Fruit fly (Drosophila melanogaster) whole organism, embryonic: Measurements from ENCODE around the gene CG12507.
A peak's percentile ranks its signal among the peaks of the same experiment; 100 is the strongest.

Source experiments
- Atf-2 ChIP-seq: fragments of 200-800 bp; sonication (Bioruptor generic); optimal IDR thresholded peaks from 2 replicates; lab custom pipeline; 2016; ENCODE audit warnings: missing biosample characterization, missing genetic modification characterization
- Bteb2 ChIP-seq: fragments of 200-800 bp; sonication (Bioruptor generic); optimal IDR thresholded peaks from 2 replicates; lab custom pipeline; 2016; ENCODE audit warnings: missing biosample characterization, missing genetic modification characterization
- CG10431 ChIP-seq: fragments of 200-800 bp; sonication (Bioruptor generic); optimal IDR thresholded peaks from 3 replicates; lab custom pipeline; 2018; ENCODE audit warnings: missing biosample characterization, mild to moderate bottlenecking, missing genetic modification characterization
- CG11560 ChIP-seq: fragments of 200-800 bp; sonication (Bioruptor generic); IDR thresholded peaks from 3 replicates; pipeline ENCODE4 v1.3.6; 2022; ENCODE audit warnings: missing biosample characterization, missing genetic modification characterization
- CG12236 ChIP-seq: fragments of 200-800 bp; sonication (Bioruptor generic); optimal IDR thresholded peaks from 2 replicates; lab custom pipeline; 2016; ENCODE audit warnings: missing biosample characterization, missing genetic modification characterization
- CG12659 ChIP-seq: fragments of 200-800 bp; sonication (Bioruptor generic); optimal IDR thresholded peaks from 3 replicates; lab custom pipeline; 2017; ENCODE audit warnings: mild to moderate bottlenecking, missing biosample characterization, missing genetic modification reagents, missing genetic modification characterization
- CG12942 ChIP-seq: fragments of 200-800 bp; sonication (Bioruptor generic); optimal IDR thresholded peaks from 3 replicates; lab custom pipeline; 2016; ENCODE audit warnings: missing biosample characterization, missing genetic modification characterization
- CG13123 ChIP-seq: fragments of 200-800 bp; sonication (Bioruptor generic); optimal IDR thresholded peaks from 2 replicates; lab custom pipeline; 2016; ENCODE audit warnings: missing biosample characterization, missing genetic modification characterization
- CG13424 ChIP-seq: fragments of 200-800 bp; sonication (Bioruptor generic); optimal IDR thresholded peaks from 2 replicates; lab custom pipeline; 2019; ENCODE audit warnings: missing biosample characterization, mild to moderate bottlenecking, missing genetic modification characterization, moderate library complexity
- CG14441 ChIP-seq: fragments of 200-800 bp; sonication (Bioruptor generic); IDR thresholded peaks from 2 replicates; pipeline ENCODE4 v1.3.6; 2022; ENCODE audit warnings: missing biosample characterization, missing genetic modification characterization
- CG17328 ChIP-seq: fragments of 200-800 bp; sonication (Bioruptor generic); IDR thresholded peaks from 2 replicates; pipeline ENCODE4 v1.3.6; 2022; ENCODE audit warnings: missing biosample characterization, missing genetic modification characterization
- CG17612 ChIP-seq: fragments of 200-800 bp; sonication (Bioruptor generic); IDR thresholded peaks from 2 replicates; pipeline ENCODE4 v1.3.6; 2022; ENCODE audit warnings: missing biosample characterization, missing genetic modification characterization
- CG18599 ChIP-seq: fragments of 200-800 bp; sonication (Bioruptor generic); optimal IDR thresholded peaks from 3 replicates; lab custom pipeline; 2017; ENCODE audit warnings: missing biosample characterization, missing genetic modification characterization, mild to moderate bottlenecking, moderate library complexity, missing genetic modification reagents
- CG32532 ChIP-seq: fragments of 200-800 bp; sonication (Bioruptor generic); IDR thresholded peaks from 2 replicates; pipeline ENCODE4 v1.3.6; 2022; ENCODE audit warnings: missing biosample characterization, missing genetic modification characterization
- CG32772 ChIP-seq: fragments of 200-800 bp; sonication (Bioruptor generic); IDR thresholded peaks from 2 replicates; pipeline ENCODE4 v1.3.6; 2022; ENCODE audit warnings: missing biosample characterization, missing genetic modification characterization
- CG33557 ChIP-seq: fragments of 200-800 bp; sonication (Bioruptor generic); optimal IDR thresholded peaks from 2 replicates; lab custom pipeline; 2019; ENCODE audit warnings: missing biosample characterization, mild to moderate bottlenecking, missing genetic modification characterization, moderate library complexity
- CG3995 ChIP-seq: fragments of 200-800 bp; sonication (Bioruptor generic); optimal IDR thresholded peaks from 3 replicates; lab custom pipeline; 2016; ENCODE audit warnings: missing biosample characterization, missing genetic modification characterization
- CG4360 ChIP-seq: fragments of 200-800 bp; sonication (Bioruptor generic); IDR thresholded peaks from 2 replicates; pipeline ENCODE4 v1.3.6; 2022; ENCODE audit warnings: missing biosample characterization, missing genetic modification characterization
- CG5953 ChIP-seq: fragments of 200-800 bp; sonication (Bioruptor generic); IDR thresholded peaks from 2 replicates; pipeline ENCODE4 v1.3.6; 2022; ENCODE audit warnings: missing biosample characterization, missing genetic modification characterization
- CG7372 ChIP-seq: fragments of 200-800 bp; sonication (Bioruptor generic); IDR thresholded peaks from 2 replicates; pipeline ENCODE4 v1.3.6; 2022; ENCODE audit warnings: missing biosample characterization, missing genetic modification characterization
- CG7963 ChIP-seq: fragments of 200-800 bp; sonication (Bioruptor generic); IDR thresholded peaks from 3 replicates; pipeline ENCODE4 v1.3.6; 2022; ENCODE audit warnings: missing biosample characterization, missing genetic modification characterization; ENCODE audit not compliant: partially characterized antibody
- CG8281 ChIP-seq: fragments of 200-800 bp; sonication (Bioruptor generic); optimal IDR thresholded peaks from 2 replicates; lab custom pipeline; 2018; ENCODE audit warnings: missing biosample characterization, mild to moderate bottlenecking, missing genetic modification characterization, moderate library complexity
- CG8359 ChIP-seq: fragments of 200-800 bp; sonication (Bioruptor generic); optimal IDR thresholded peaks from 2 replicates; lab custom pipeline; 2017; ENCODE audit warnings: missing biosample characterization, mild to moderate bottlenecking, missing genetic modification characterization, borderline replicate concordance
- CG8765 ChIP-seq: fragments of 200-800 bp; sonication (Bioruptor generic); IDR thresholded peaks from 2 replicates; pipeline ENCODE4 v1.3.6; 2022; ENCODE audit warnings: missing biosample characterization, missing genetic modification characterization
- CG9876 ChIP-seq: fragments of 200-800 bp; sonication (Bioruptor generic); optimal IDR thresholded peaks from 2 replicates; lab custom pipeline; 2016; ENCODE audit warnings: missing biosample characterization, missing genetic modification characterization
- CHES-1-like ChIP-seq: fragments of 200-800 bp; sonication (Bioruptor generic); optimal IDR thresholded peaks from 2 replicates; lab custom pipeline; 2016; ENCODE audit warnings: missing biosample characterization, missing genetic modification characterization
- Drgx ChIP-seq: fragments of 200-800 bp; sonication (Bioruptor generic); IDR thresholded peaks from 2 replicates; pipeline ENCODE4 v1.3.6; 2022; ENCODE audit warnings: missing biosample characterization, missing genetic modification characterization
- E2f2 ChIP-seq: fragments of 200-800 bp; sonication (Bioruptor generic); IDR thresholded peaks from 2 replicates; pipeline ENCODE4 v1.3.6; 2022; ENCODE audit warnings: missing biosample characterization, missing genetic modification characterization
- H2.0 ChIP-seq: fragments of 200-800 bp; sonication (Bioruptor generic); IDR thresholded peaks from 2 replicates; pipeline ENCODE4 v1.3.6; 2022; ENCODE audit warnings: missing biosample characterization, missing genetic modification characterization
- Hr51 ChIP-seq, 2 experiments: fragments of 200-800 bp; sonication (Bioruptor generic); optimal IDR thresholded peaks; 2 replicates in 1 of 2; 3 replicates in 1 of 2; lab custom pipeline; 2016 to 2018; ENCODE audit warnings: missing biosample characterization in 2 of 2, missing genetic modification characterization in 2 of 2, mild to moderate bottlenecking in 1 of 2, moderate library complexity in 1 of 2
- NK7.1 ChIP-seq: fragments of 200-800 bp; sonication (Bioruptor generic); optimal IDR thresholded peaks from 3 replicates; lab custom pipeline; 2016; ENCODE audit warnings: missing biosample characterization, missing genetic modification characterization
- Nf-YA ChIP-seq: fragments of 200-800 bp; sonication (Bioruptor generic); IDR thresholded peaks from 2 replicates; pipeline ENCODE4 v1.3.6; 2022; ENCODE audit warnings: missing biosample characterization, missing genetic modification characterization
- Rfx ChIP-seq: fragments of 200-800 bp; sonication (Bioruptor generic); IDR thresholded peaks from 2 replicates; pipeline ENCODE4 v1.3.6; 2022; ENCODE audit warnings: missing biosample characterization, missing genetic modification characterization
- ab ChIP-seq: fragments of 200-800 bp; sonication (Bioruptor generic); optimal IDR thresholded peaks from 2 replicates; lab custom pipeline; 2016; ENCODE audit warnings: missing biosample characterization, missing genetic modification characterization
- cwo ChIP-seq: fragments of 200-800 bp; sonication (Bioruptor generic); optimal IDR thresholded peaks from 3 replicates; lab custom pipeline; 2017; ENCODE audit warnings: missing biosample characterization, missing genetic modification characterization, mild to moderate bottlenecking, moderate library complexity, missing genetic modification reagents
- dysf ChIP-seq: fragments of 200-800 bp; sonication (Bioruptor generic); IDR thresholded peaks from 3 replicates; pipeline ENCODE4 v1.3.6; 2022; ENCODE audit warnings: missing biosample characterization, missing genetic modification characterization
- emc ChIP-seq: fragments of 200-800 bp; sonication (Bioruptor generic); optimal IDR thresholded peaks from 2 replicates; lab custom pipeline; 2016; ENCODE audit warnings: missing biosample characterization, missing genetic modification characterization
- gce ChIP-seq: fragments of 200-800 bp; sonication (Bioruptor generic); IDR thresholded peaks from 3 replicates; pipeline ENCODE4 v1.3.6; 2022; ENCODE audit warnings: missing biosample characterization, missing genetic modification characterization
- jigr1 ChIP-seq: fragments of 200-800 bp; sonication (Bioruptor generic); IDR thresholded peaks from 3 replicates; pipeline ENCODE4 v1.3.6; 2022; ENCODE audit warnings: missing biosample characterization, missing genetic modification characterization
- ken ChIP-seq: fragments of 200-800 bp; sonication (Bioruptor generic); IDR thresholded peaks from 3 replicates; pipeline ENCODE4 v1.3.6; 2022; ENCODE audit warnings: missing biosample characterization, missing genetic modification characterization
- luna ChIP-seq: fragments of 200-800 bp; sonication (Bioruptor generic); optimal IDR thresholded peaks from 2 replicates; lab custom pipeline; 2016; ENCODE audit warnings: missing biosample characterization, missing genetic modification characterization
- nau ChIP-seq: fragments of 200-800 bp; sonication (Bioruptor generic); optimal IDR thresholded peaks from 3 replicates; lab custom pipeline; 2017; ENCODE audit warnings: missing biosample characterization, mild to moderate bottlenecking, missing genetic modification characterization, missing genetic modification reagents
- pnt ChIP-seq: fragments of 200-800 bp; sonication (Bioruptor generic); optimal IDR thresholded peaks from 3 replicates; lab custom pipeline; 2016; ENCODE audit warnings: missing biosample characterization, missing genetic modification characterization
- sc ChIP-seq, 3 experiments: fragments of >200 bp in 2 of 3; fragments of 200-800 bp in 1 of 3; sonication (Bioruptor generic) in 1 of 3; optimal IDR thresholded peaks; 2 replicates in 2 of 3; 3 replicates in 1 of 3; lab custom pipeline; 2017; ENCODE audit warnings: mild to moderate bottlenecking in 1 of 3, missing biosample characterization in 1 of 3, missing genetic modification characterization in 1 of 3, missing genetic modification reagents in 1 of 3
- scrt ChIP-seq: fragments of 200-800 bp; sonication (Bioruptor generic); optimal IDR thresholded peaks from 2 replicates; lab custom pipeline; 2018; ENCODE audit warnings: missing biosample characterization, mild to moderate bottlenecking, missing genetic modification characterization, moderate library complexity
- sd ChIP-seq: fragments of 200-800 bp; sonication (Bioruptor generic); optimal IDR thresholded peaks from 3 replicates; lab custom pipeline; 2018; ENCODE audit warnings: missing biosample characterization, mild to moderate bottlenecking, missing genetic modification characterization, moderate library complexity
- slou ChIP-seq: fragments of 200-800 bp; sonication (Bioruptor generic); optimal IDR thresholded peaks from 3 replicates; lab custom pipeline; 2016; ENCODE audit warnings: missing biosample characterization, missing genetic modification characterization
- tio ChIP-seq: fragments of 200-800 bp; sonication (Bioruptor generic); optimal IDR thresholded peaks from 2 replicates; lab custom pipeline; 2017; ENCODE audit warnings: missing biosample characterization, missing genetic modification characterization, inconsistent platforms
- wek ChIP-seq: fragments of 200-800 bp; sonication (Bioruptor generic); optimal IDR thresholded peaks from 3 replicates; lab custom pipeline; 2018; ENCODE audit warnings: missing biosample characterization, mild to moderate bottlenecking, missing genetic modification characterization, moderate library complexity
- zfh2 ChIP-seq: fragments of 200-800 bp; sonication (Bioruptor generic); optimal IDR thresholded peaks from 2 replicates; lab custom pipeline; 2016; ENCODE audit warnings: missing biosample characterization, missing genetic modification characterization

CG12507 gene

DNA sequence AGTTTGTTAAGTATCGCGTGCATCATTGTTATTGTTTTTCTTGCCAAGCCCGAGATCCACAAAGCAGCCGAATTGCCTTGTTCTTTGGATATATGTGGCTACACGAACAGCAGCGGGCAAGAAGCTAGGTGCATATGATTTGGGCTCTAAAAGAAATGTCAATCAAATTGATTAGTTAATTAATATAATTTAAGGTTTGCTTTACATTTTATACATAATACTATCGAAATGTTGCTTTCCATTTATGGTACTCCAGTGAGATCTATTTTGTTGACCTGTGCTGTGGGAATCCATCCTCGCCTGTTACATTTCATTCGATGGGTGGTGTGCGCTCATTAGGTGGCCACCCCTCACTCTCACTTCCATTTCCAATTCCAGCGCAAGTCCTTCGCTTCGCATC, 2.9 kb downstream of the CG12507 start (continued):
- TF ChIP-seq CG33557 (GFP tag; lab: Kevin White, UChicago) = peak; percentile 60
- TF ChIP-seq cwo = peak; percentile 71
- peak; percentile 75 for TF ChIP-seq ken
- TF ChIP-seq dysf = peak; percentile 83
- TF ChIP-seq wek (GFP tag; lab: Kevin White, UChicago) = peak; percentile 5
- peak; percentile 21 for TF ChIP-seq CG12236 (GFP tag; lab: Kevin White, UChicago)
- TF ChIP-seq CG32532 (GFP tag; lab: Robert Waterston, UW) = peak; percentile 82
- TF ChIP-seq jigr1 = 0 out of 3 replicates have a peak, but pooled peaks have one; percentile 47
- peak; percentile 68; the same call in 2 of the 3 replicates for TF ChIP-seq gce (GFP tag; lab: Robert Waterston, UW)
- peak; percentile 44 for TF ChIP-seq CG12942 (GFP tag; lab: Kevin White, UChicago)
- no peak for TF ChIP-seq CG3995 (GFP tag; lab: Kevin White, UChicago)
- TF ChIP-seq luna (GFP tag; lab: Kevin White, UChicago) = peak; percentile 26
- TF ChIP-seq CG17328 = peak; percentile 92
- TF ChIP-seq CG17612 (GFP tag; lab: Robert Waterston, UW) = peak; percentile 28; the same call in 1 of the 2 replicates
- no peak for TF ChIP-seq ab
- peak; percentile 23 for TF ChIP-seq sd
- no peak for TF ChIP-seq sc (optimal IDR thresholded peaks at IDR 0.05; lab: Kevin White, UChicago)
- peak; percentile 56 for TF ChIP-seq sc (GFP tag; optimal IDR thresholded peaks at IDR 0.05; lab: Kevin White, UChicago)
- peak; percentile 48 for TF ChIP-seq pnt (GFP tag; lab: Kevin White, UChicago)
- TF ChIP-seq CG8359 (GFP tag; lab: Kevin White, UChicago) = peak; percentile 61
- TF ChIP-seq nau = peak; percentile 55
- TF ChIP-seq CG13424 (tag; lab: Kevin White, UChicago) = peak; percentile 82
- TF ChIP-seq H2.0 (GFP tag; lab: Robert Waterston, UW) = peak; percentile 75
- peak; percentile 76 for TF ChIP-seq CG8765 (GFP tag; lab: Robert Waterston, UW)
- peak; percentile 51; the same call in 1 of the 2 replicates for TF ChIP-seq CG7372 (GFP tag; lab: Robert Waterston, UW)
- no peak for TF ChIP-seq CHES-1-like (GFP tag; lab: Kevin White, UChicago)
- TF ChIP-seq emc (GFP tag; lab: Kevin White, UChicago) = peak; percentile 18
- peak; percentile 74 for TF ChIP-seq scrt (GFP tag; lab: Kevin White, UChicago)
- TF ChIP-seq slou (GFP tag; lab: Kevin White, UChicago) = peak; percentile 67
- peak; percentile 44; the same call in 1 of the 3 replicates for TF ChIP-seq CG11560
- TF ChIP-seq tio = no peak
- peak; percentile 47 for TF ChIP-seq CG13123 (GFP tag; lab: Kevin White, UChicago)
- TF ChIP-seq CG7963 (GFP tag; lab: Robert Waterston, UW) = no peak
- no peak for TF ChIP-seq Atf-2 (GFP tag; lab: Kevin White, UChicago)
- peak; percentile 37 to 79 for TF ChIP-seq Hr51 (GFP tag; optimal IDR thresholded peaks at IDR 0.05; lab: Kevin White, UChicago)
- TF ChIP-seq Drgx = peak; percentile 57
- TF ChIP-seq CG10431 (GFP tag; lab: Kevin White, UChicago) = no peak
- peak; percentile 73 for TF ChIP-seq CG14441 (GFP tag; lab: Robert Waterston, UW)
- TF ChIP-seq Nf-YA (GFP tag; lab: Robert Waterston, UW) = peak; percentile 71; the same call in 1 of the 2 replicates
- no peak for TF ChIP-seq CG5953 (GFP tag; lab: Robert Waterston, UW)
- TF ChIP-seq CG18599 (GFP tag; lab: Kevin White, UChicago) = peak; percentile 88
- peak; percentile 55; the same call in 1 of the 2 replicates for TF ChIP-seq E2f2 (GFP tag; lab: Robert Waterston, UW)
- TF ChIP-seq CG32772 (GFP tag; lab: Robert Waterston, UW) = peak; percentile 67
- TF ChIP-seq CG8281 (tag; lab: Kevin White, UChicago) = peak; percentile 28
- peak; percentile 12 for TF ChIP-seq CG9876
- peak; percentile 77 for TF ChIP-seq Rfx (GFP tag; lab: Robert Waterston, UW)
- peak; percentile 1 for TF ChIP-seq NK7.1 (GFP tag; lab: Kevin White, UChicago)
- TF ChIP-seq CG12659 (GFP tag; lab: Kevin White, UChicago) = peak; percentile 65
- peak; percentile 59 for TF ChIP-seq CG4360 (GFP tag; lab: Robert Waterston, UW)
- TF ChIP-seq zfh2 (GFP tag; lab: Kevin White, UChicago) = peak; percentile 17
- TF ChIP-seq Bteb2 (GFP tag; lab: Kevin White, UChicago) = peak; percentile 45
